Worm (Caenorhabditis elegans): ENCODE data around the gene athp-2.

DNA sequence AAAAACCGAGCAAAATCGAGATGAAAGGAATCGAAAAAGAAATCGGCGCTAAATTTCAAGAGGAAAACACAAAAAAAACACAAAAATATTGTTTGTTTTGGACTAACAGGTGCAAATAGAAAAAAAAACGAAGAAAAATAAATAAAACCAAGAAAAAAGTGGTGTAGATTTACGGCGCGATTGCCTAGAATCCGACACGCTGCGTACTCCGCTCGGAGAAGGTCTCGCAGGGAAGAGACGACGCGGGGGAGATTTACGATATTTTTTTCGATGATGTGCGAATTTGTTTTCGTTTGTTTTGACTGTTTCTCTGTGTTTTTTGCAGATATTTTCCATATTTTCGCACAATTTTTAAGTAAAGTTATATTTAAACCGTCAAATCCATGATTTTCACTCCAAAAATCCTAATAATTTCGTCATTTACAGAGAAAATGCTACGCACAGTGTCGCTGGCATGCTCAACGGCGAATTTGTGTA is 40.7 kb upstream of the athp-2 start, which contains the start of gene sco-1:
- TF ChIP-seq nhr-77 (tag; optimal IDR thresholded peaks at IDR 0.05) (peak; percentile 93), nhr-28 (tag; optimal IDR thresholded peaks at IDR 0.05) (peak; percentile 81), egl-27 (tag; optimal IDR thresholded peaks at IDR 0.05) (no peak), nhr-6 (tag; optimal IDR thresholded peaks at IDR 0.05) (peak; percentile 91), snpc-1.2 (GFP tag; IDR thresholded peaks at IDR 0.05) (0 out of 2 replicates have a peak, but pooled peaks have one; percentile 16), hmg-1.1 (GFP tag; IDR thresholded peaks at IDR 0.05) (peak; percentile 84)

Data from whole organism, L4 larva.